Worm (Caenorhabditis elegans) whole organism, late embryonic: ENCODE measurements around the gene glb-14.

Source experiments
- K02D7.2 ChIP-seq: sonication (generic microtip); optimal IDR thresholded peaks from 2 replicates; lab custom pipeline; 2017; ENCODE audit warnings: mild to moderate bottlenecking, missing genetic modification characterization, missing compliant biosample characterization
- ama-1 ChIP-seq: fragments of 150-350 bp; optimal IDR thresholded peaks from 2 replicates; lab custom pipeline; 2014
- ceh-19 ChIP-seq: fragments of 200-800 bp; sonication (Bioruptor generic); optimal IDR thresholded peaks from 2 replicates; lab custom pipeline; 2018; ENCODE audit warnings: mild to moderate bottlenecking, missing genetic modification characterization, missing compliant biosample characterization
- ceh-6 ChIP-seq: fragments of 200-800 bp; sonication (Bioruptor generic); optimal IDR thresholded peaks from 2 replicates; lab custom pipeline; 2018; ENCODE audit warnings: mild to moderate bottlenecking, missing genetic modification characterization, missing compliant biosample characterization
- che-1 ChIP-seq: sonication (generic microtip); optimal IDR thresholded peaks from 2 replicates; lab custom pipeline; 2016; ENCODE audit warnings: mild to moderate bottlenecking, missing genetic modification characterization, missing compliant biosample characterization
- dve-1 ChIP-seq: sonication (generic microtip); optimal IDR thresholded peaks from 2 replicates; lab custom pipeline; 2017; ENCODE audit warnings: antibody characterized with exemption, mild to moderate bottlenecking, missing genetic modification characterization, missing compliant biosample characterization
- elt-2 ChIP-seq: sonication (generic microtip); optimal IDR thresholded peaks from 2 replicates; lab custom pipeline; 2016; ENCODE audit warnings: missing genetic modification reagents, missing genetic modification characterization, missing compliant biosample characterization
- gmeb-2 ChIP-seq: sonication (generic microtip); optimal IDR thresholded peaks from 2 replicates; lab custom pipeline; 2016; ENCODE audit warnings: missing genetic modification characterization, inconsistent platforms, missing compliant biosample characterization
- lin-11 ChIP-seq: fragments of 200-800 bp; sonication (Bioruptor generic); optimal IDR thresholded peaks from 2 replicates; lab custom pipeline; 2018; ENCODE audit warnings: mild to moderate bottlenecking, missing genetic modification characterization, missing compliant biosample characterization
- madf-2 ChIP-seq: sonication (generic microtip); optimal IDR thresholded peaks from 2 replicates; lab custom pipeline; 2017; ENCODE audit warnings: missing genetic modification characterization, missing compliant biosample characterization
- mec-3 ChIP-seq: sonication (generic microtip); optimal IDR thresholded peaks from 2 replicates; lab custom pipeline; 2016; ENCODE audit warnings: borderline replicate concordance, missing genetic modification characterization, missing compliant biosample characterization
- tbx-2 ChIP-seq: sonication (generic microtip); optimal IDR thresholded peaks from 2 replicates; lab custom pipeline; 2016; ENCODE audit warnings: missing genetic modification characterization, missing compliant biosample characterization
- unc-86 ChIP-seq: sonication (generic microtip); optimal IDR thresholded peaks from 2 replicates; lab custom pipeline; 2016; ENCODE audit warnings: missing genetic modification characterization, missing compliant biosample characterization

DNA sequence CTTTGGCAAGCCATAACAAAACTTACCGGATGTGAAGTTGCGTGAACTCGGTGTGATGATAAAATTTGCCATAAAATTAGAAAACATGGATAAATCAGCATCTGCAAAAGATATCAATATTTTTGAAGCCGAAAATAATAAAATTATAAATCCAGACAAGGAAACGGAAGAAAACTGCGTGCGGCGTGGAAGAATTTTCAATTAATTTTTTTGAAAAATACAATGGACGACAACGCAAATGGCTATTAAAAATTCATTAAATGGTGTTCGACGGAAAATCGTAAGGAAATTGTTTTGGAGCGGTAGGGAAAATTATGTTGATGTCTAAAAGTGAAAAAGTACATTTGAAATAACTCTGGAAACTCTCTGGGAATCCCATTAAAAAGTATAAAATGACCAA is 14.3 kb upstream of the glb-14 start, which contains the start of gene acr-18:
- TF ChIP-seq ama-1 (lab: Kevin White, UChicago) (no peak), lin-11 (tag; lab: Kevin White, UChicago) (no peak), mec-3 (no peak), che-1 (tag; lab: Kevin White, UChicago) (no peak), tbx-2 (tag; lab: Kevin White, UChicago) (no peak), ceh-19 (GFP tag; lab: Kevin White, UChicago) (no peak), madf-2 (no peak), unc-86 (tag; lab: Kevin White, UChicago) (no peak), K02D7.2 (tag; lab: Kevin White, UChicago) (no peak), dve-1 (tag; lab: Kevin White, UChicago) (no peak), gmeb-2 (no peak), elt-2 (tag; lab: Kevin White, UChicago) (no peak), ceh-6 (GFP tag; lab: Kevin White, UChicago) (no peak)
